Worm (Caenorhabditis elegans) whole organism, L1 larva: ENCODE data around the gene C44B7.7.
"Not testable (repeated sequence)": the region's sequence is repeated elsewhere in the genome, so short reads cannot be mapped to it uniquely, and the experiment has no call there.

Experiments
- C34B4.2 ChIP-seq: sonication (generic microtip); optimal IDR thresholded peaks from 2 replicates; lab custom pipeline; 2017; ENCODE audit warnings: mild to moderate bottlenecking, missing genetic modification characterization, missing compliant biosample characterization
- F16B12.6 ChIP-seq: fragments of 150-350 bp; optimal IDR thresholded peaks from 2 replicates; lab custom pipeline; 2014; ENCODE audit warnings: missing biosample characterization, missing genetic modification characterization
- Y116A8C.19 ChIP-seq: sonication (generic microtip); optimal IDR thresholded peaks from 2 replicates; lab custom pipeline; 2016; ENCODE audit warnings: missing compliant biosample characterization, missing genetic modification characterization, borderline replicate concordance
- aha-1 ChIP-seq: fragments of 150-350 bp; optimal IDR thresholded peaks from 2 replicates; lab custom pipeline; 2014; ENCODE audit warnings: missing biosample characterization, missing genetic modification characterization
- alr-1 ChIP-seq: fragments of 200-800 bp; sonication (Bioruptor generic); optimal IDR thresholded peaks from 2 replicates; lab custom pipeline; 2018; ENCODE audit warnings: borderline replicate concordance, mild to moderate bottlenecking, missing genetic modification characterization, missing compliant biosample characterization
- ama-1 ChIP-seq: fragments of 150-350 bp; optimal IDR thresholded peaks from 2 replicates; lab custom pipeline; 2014
- blmp-1 ChIP-seq: fragments of 150-350 bp; optimal IDR thresholded peaks from 2 replicates; lab custom pipeline; 2014; ENCODE audit warnings: missing biosample characterization, missing genetic modification characterization
- ceh-90 ChIP-seq: sonication (generic microtip); optimal IDR thresholded peaks from 2 replicates; lab custom pipeline; 2016; ENCODE audit warnings: missing genetic modification characterization, missing compliant biosample characterization
- dpl-1 ChIP-seq, 3 experiments: fragments of 150-350 bp in 2 of 3; sonication (generic microtip) in 1 of 3; optimal IDR thresholded peaks; 2 replicates each; lab custom pipeline; 2014 to 2017; ENCODE audit warnings: missing biosample characterization in 3 of 3, missing genetic modification characterization in 3 of 3, missing genetic modification reagents in 3 of 3
- dsc-1 ChIP-seq: sonication (generic microtip); optimal IDR thresholded peaks from 2 replicates; lab custom pipeline; 2016; ENCODE audit warnings: mild to moderate bottlenecking, missing genetic modification characterization, missing compliant biosample characterization
- efl-1 ChIP-seq, 4 experiments: fragments of 150-350 bp; optimal IDR thresholded peaks in 3 of 4; peaks in 1 of 4; 1 replicate in 1 of 4; 2 replicates in 3 of 4; lab custom pipeline; 2014; ENCODE audit warnings: missing biosample characterization in 2 of 4, missing genetic modification characterization in 2 of 4, missing genetic modification reagents in 2 of 4
- efl-3 ChIP-seq: fragments of 200-800 bp; sonication (Bioruptor generic); optimal IDR thresholded peaks from 2 replicates; lab custom pipeline; 2018; ENCODE audit warnings: mild to moderate bottlenecking, missing genetic modification characterization, missing compliant biosample characterization
- elt-3 ChIP-seq, 6 experiments: fragments of 150-350 bp in 1 of 6; sonication (generic microtip); optimal IDR thresholded peaks; 2 replicates each; lab custom pipeline; 2017 to 2018; ENCODE audit warnings: missing biosample characterization in 6 of 6, missing genetic modification characterization in 6 of 6, inconsistent platforms in 1 of 6
- fkh-10 ChIP-seq: sonication (generic microtip); optimal IDR thresholded peaks from 2 replicates; lab custom pipeline; 2017; ENCODE audit warnings: missing biosample characterization, missing genetic modification reagents, missing genetic modification characterization
- fkh-8 ChIP-seq: sonication (generic microtip); optimal IDR thresholded peaks from 2 replicates; lab custom pipeline; 2016; ENCODE audit warnings: mild to moderate bottlenecking, missing genetic modification characterization, missing compliant biosample characterization
- hlh-17 ChIP-seq: fragments of 200-800 bp; sonication (Bioruptor generic); optimal IDR thresholded peaks from 2 replicates; lab custom pipeline; 2018; ENCODE audit warnings: missing genetic modification characterization, mild to moderate bottlenecking, missing compliant biosample characterization, moderate library complexity, borderline replicate concordance
- irx-1 ChIP-seq: sonication (generic microtip); optimal IDR thresholded peaks from 2 replicates; lab custom pipeline; 2016; ENCODE audit warnings: missing genetic modification characterization, missing compliant biosample characterization
- lin-15B ChIP-seq: fragments of 150-350 bp; sonication (generic microtip); optimal IDR thresholded peaks from 3 replicates; lab custom pipeline; 2014; ENCODE audit warnings: missing biosample characterization, missing genetic modification characterization
- lin-35 ChIP-seq, 2 experiments: fragments of 150-350 bp; optimal IDR thresholded peaks; 2 replicates each; lab custom pipeline; 2014; ENCODE audit warnings: missing biosample characterization in 2 of 2, missing genetic modification characterization in 2 of 2, missing genetic modification reagents in 2 of 2
- lin-39 ChIP-seq: fragments of 150-350 bp; optimal IDR thresholded peaks from 2 replicates; lab custom pipeline; 2014; ENCODE audit warnings: missing biosample characterization, missing genetic modification reagents, missing genetic modification characterization
- lir-3 ChIP-seq: sonication (generic microtip); optimal IDR thresholded peaks from 2 replicates; lab custom pipeline; 2016; ENCODE audit warnings: mild to moderate bottlenecking, missing genetic modification characterization, moderate library complexity, missing compliant biosample characterization; ENCODE audit not compliant: poor library complexity
- lsy-2 ChIP-seq, 2 experiments: fragments of 150-350 bp; optimal IDR thresholded peaks; 2 replicates each; lab custom pipeline; 2014; ENCODE audit warnings: missing biosample characterization in 2 of 2, missing genetic modification characterization in 2 of 2
- mab-9 ChIP-seq: fragments of 200-800 bp; sonication (Bioruptor generic); IDR thresholded peaks from 2 replicates; pipeline ENCODE4 v1.3.6; 2022; ENCODE audit warnings: missing genetic modification reagents, missing genetic modification characterization, missing compliant biosample characterization
- mdl-1 ChIP-seq, 2 experiments: fragments of 150-350 bp; optimal IDR thresholded peaks; 2 replicates each; lab custom pipeline; 2014 to 2017; ENCODE audit warnings: missing biosample characterization in 2 of 2, missing genetic modification characterization in 2 of 2, inconsistent platforms in 1 of 2
- mep-1 ChIP-seq: fragments of 150-350 bp; optimal IDR thresholded peaks from 2 replicates; lab custom pipeline; 2014; ENCODE audit warnings: missing biosample characterization, missing genetic modification characterization
- nhr-19 ChIP-seq: fragments of 200-800 bp; sonication (Bioruptor generic); conservative IDR thresholded peaks from 2 replicates; pipeline ENCODE4 v1.3.6; 2022; ENCODE audit warnings: missing genetic modification characterization, missing compliant biosample characterization
- nhr-20 ChIP-seq: sonication (generic microtip); optimal IDR thresholded peaks from 2 replicates; lab custom pipeline; 2016; ENCODE audit warnings: mild to moderate bottlenecking, missing genetic modification characterization, missing compliant biosample characterization
- nhr-237 ChIP-seq: fragments of 150-350 bp; optimal IDR thresholded peaks from 2 replicates; lab custom pipeline; 2014; ENCODE audit warnings: missing biosample characterization, missing genetic modification characterization
- nhr-28 ChIP-seq: fragments of 150-350 bp; optimal IDR thresholded peaks from 2 replicates; lab custom pipeline; 2014; ENCODE audit warnings: missing biosample characterization, missing genetic modification characterization
- nhr-47 ChIP-seq: sonication (generic microtip); optimal IDR thresholded peaks from 2 replicates; lab custom pipeline; 2016; ENCODE audit warnings: mild to moderate bottlenecking, missing genetic modification characterization, moderate library complexity, missing compliant biosample characterization
- nhr-71 ChIP-seq: sonication (generic microtip); optimal IDR thresholded peaks from 2 replicates; lab custom pipeline; 2016; ENCODE audit warnings: mild to moderate bottlenecking, missing genetic modification characterization, moderate library complexity, missing compliant biosample characterization
- nhr-85 ChIP-seq: sonication (generic microtip); peaks from one replicate; lab custom pipeline; 2016; ENCODE audit warnings: missing genetic modification characterization, inconsistent platforms, missing compliant biosample characterization
- nhr-90 ChIP-seq: sonication (generic microtip); optimal IDR thresholded peaks from 2 replicates; lab custom pipeline; 2016; ENCODE audit warnings: mild to moderate bottlenecking, missing genetic modification characterization, missing compliant biosample characterization; ENCODE audit not compliant: poor library complexity
- pax-3 ChIP-seq: fragments of 200-800 bp; sonication (Bioruptor generic); optimal IDR thresholded peaks from 2 replicates; lab custom pipeline; 2018; ENCODE audit warnings: mild to moderate bottlenecking, missing genetic modification characterization, moderate library complexity, missing compliant biosample characterization
- snpc-4 ChIP-seq: fragments of 150-350 bp; optimal IDR thresholded peaks from 2 replicates; lab custom pipeline; 2014; ENCODE audit warnings: missing biosample characterization, missing genetic modification characterization
- snu-23 ChIP-seq: sonication (generic microtip); optimal IDR thresholded peaks from 2 replicates; lab custom pipeline; 2016; ENCODE audit warnings: missing genetic modification characterization, missing compliant biosample characterization
- sox-4 ChIP-seq: sonication (generic microtip); optimal IDR thresholded peaks from 2 replicates; lab custom pipeline; 2016; ENCODE audit warnings: missing genetic modification characterization, missing compliant biosample characterization
- swsn-7 ChIP-seq: sonication (generic microtip); optimal IDR thresholded peaks from 2 replicates; lab custom pipeline; 2016; ENCODE audit warnings: missing genetic modification characterization, missing compliant biosample characterization
- tlp-1 ChIP-seq: fragments of 150-350 bp; optimal IDR thresholded peaks from 2 replicates; lab custom pipeline; 2014; ENCODE audit warnings: missing biosample characterization, missing genetic modification characterization
- unc-130 ChIP-seq: fragments of 150-350 bp; optimal IDR thresholded peaks from 2 replicates; lab custom pipeline; 2017; ENCODE audit warnings: missing biosample characterization, missing genetic modification characterization, inconsistent platforms
- unc-98 ChIP-seq: fragments of 200-800 bp; sonication (Bioruptor generic); IDR thresholded peaks from 2 replicates; pipeline ENCODE4 v1.3.6; 2022; ENCODE audit warnings: missing genetic modification characterization, missing compliant biosample characterization
- xbp-1 ChIP-seq: sonication (generic microtip); optimal IDR thresholded peaks from 2 replicates; lab custom pipeline; 2016; ENCODE audit warnings: missing genetic modification characterization, missing compliant biosample characterization
- zip-4 ChIP-seq: fragments of 200-800 bp; sonication (Bioruptor generic); optimal IDR thresholded peaks from 2 replicates; lab custom pipeline; 2018; ENCODE audit warnings: mild to moderate bottlenecking, missing genetic modification characterization, moderate library complexity, missing compliant biosample characterization

Gene C44B7.7

ce11 chrII:6907657-6908056, 27.7 kb upstream of the C44B7.7 start, which contains the start of gene B0252.3:
Gene B0252.3 (minus strand): TSS chrII:6907757.
- TF ChIP-seq lin-39; zip-4; C34B4.2 (tag; lab: Kevin White, UChicago): not testable (repeated sequence)

ce11 chrII:6901795-6902194, 21.8 kb upstream of the C44B7.7 start, which contains the start of gene psmd-9:
Gene psmd-9 (plus strand): TSS chrII:6902095.
- TF ChIP-seq Y116A8C.19 (tag; lab: Kevin White, UChicago) (no peak), efl-1 (optimal IDR thresholded peaks at IDR 0.05; lab: Kevin White, UChicago) (no peak), efl-1 (GFP tag; optimal IDR thresholded peaks at IDR 0.05 in 1 of 2; lab: Kevin White, UChicago) (peak in 1 of 2 experiments; percentile 22), swsn-7 (tag; lab: Kevin White, UChicago) (no peak), mab-9 (GFP tag; lab: Robert Waterston, UW) (no peak), lir-3 (tag; lab: Kevin White, UChicago) (no peak), C34B4.2 (tag; lab: Kevin White, UChicago) (no peak)

- TF ChIP-seq alr-1 (no peak), elt-3 (tag; optimal IDR thresholded peaks at IDR 0.05; lab: Kevin White, UChicago) (no peak), unc-98 (no peak), pax-3 (tag; lab: Kevin White, UChicago) (no peak), tlp-1 (tag; lab: Kevin White, UChicago) (no peak), efl-3 (GFP tag; lab: Kevin White, UChicago) (no peak), zip-4 (no peak), mab-9 (GFP tag; lab: Robert Waterston, UW) (no peak), ceh-90 (no peak), nhr-237 (tag; lab: Kevin White, UChicago) (no peak), ama-1 (lab: Kevin White, UChicago) (no peak), mdl-1 (tag; optimal IDR thresholded peaks at IDR 0.05; lab: Kevin White, UChicago) (no peak), aha-1 (tag; lab: Kevin White, UChicago) (no peak), lin-39 (no peak), F16B12.6 (tag; lab: Kevin White, UChicago) (no peak)
- TF ChIP-seq, all 84 proteins: peak for 0
Measured at ce11 chrII:6900708-6901107, 20.7 kb upstream of the C44B7.7 start.

ce11 chrII:6898017-6898779, 18.2 kb upstream of the C44B7.7 start, which contains the start of gene hrpl-1:
Gene hrpl-1 (plus strand): TSS chrII:6898729.
- TF ChIP-seq dpl-1 (GFP tag; optimal IDR thresholded peaks at IDR 0.05; lab: Kevin White, UChicago) = peak in 2 of 3 experiments; percentile 30 to 54
- TF ChIP-seq nhr-71 (tag; lab: Kevin White, UChicago) = peak; percentile 58
- TF ChIP-seq lsy-2 (tag; optimal IDR thresholded peaks at IDR 0.05; lab: Kevin White, UChicago) = peak in 1 of 2 experiments; percentile 47
- TF ChIP-seq dsc-1 = peak; percentile 48
- peak; percentile 42 for TF ChIP-seq blmp-1 (tag; lab: Kevin White, UChicago)
- no peak for TF ChIP-seq unc-130 (tag; lab: Kevin White, UChicago)
- TF ChIP-seq F16B12.6 (tag; lab: Kevin White, UChicago) = no peak
- TF ChIP-seq lin-35 (GFP tag; optimal IDR thresholded peaks at IDR 0.05; lab: Kevin White, UChicago) = peak in 1 of 2 experiments; percentile 74
- peak in 1 of 2 experiments; percentile 26 for TF ChIP-seq mdl-1 (tag; optimal IDR thresholded peaks at IDR 0.05; lab: Kevin White, UChicago)
- no peak for TF ChIP-seq fkh-8 (tag; lab: Kevin White, UChicago)
- no peak for TF ChIP-seq lin-15B (tag; lab: Kevin White, UChicago)
- TF ChIP-seq mep-1 (tag; lab: Kevin White, UChicago) = no peak
- peak; percentile 27 for TF ChIP-seq irx-1
- TF ChIP-seq nhr-20 (tag; lab: Kevin White, UChicago) = peak; percentile 34
- no peak for TF ChIP-seq fkh-10 (GFP tag; lab: Kevin White, UChicago)
- no peak for TF ChIP-seq hlh-17 (GFP tag; lab: Kevin White, UChicago)
- peak; percentile 35 for TF ChIP-seq sox-4 (tag; lab: Kevin White, UChicago)
- peak in 1 of 2 experiments; percentile 39 for TF ChIP-seq efl-1 (optimal IDR thresholded peaks at IDR 0.05; lab: Kevin White, UChicago)
- TF ChIP-seq efl-1 (GFP tag; optimal IDR thresholded peaks at IDR 0.05 in 1 of 2; lab: Kevin White, UChicago) = peak; percentile 56 to 67
- TF ChIP-seq xbp-1 (tag; lab: Kevin White, UChicago) = peak; percentile 28
- TF ChIP-seq nhr-85 (tag; lab: Kevin White, UChicago) = peak; percentile 26
- TF ChIP-seq nhr-90 (tag; lab: Kevin White, UChicago) = peak; percentile 54
- TF ChIP-seq snpc-4 (tag; lab: Kevin White, UChicago) = no peak
- TF ChIP-seq lir-3 (tag; lab: Kevin White, UChicago) = no peak
- TF ChIP-seq snu-23 (GFP tag; lab: Kevin White, UChicago) = peak; percentile 52
- TF ChIP-seq nhr-28 (tag; lab: Kevin White, UChicago) = no peak
- peak; percentile 48 for TF ChIP-seq nhr-47
- TF ChIP-seq swsn-7 (tag; lab: Kevin White, UChicago) = peak; percentile 31
- TF ChIP-seq nhr-19 (GFP tag; lab: Robert Waterston, UW) = peak; percentile 30; the same call in 1 of the 2 replicates
